Worm (Caenorhabditis elegans): ENCODE data around the gene ceh-40.

Gene ceh-40

ce11 chrX:12270841-12271240 lies 49.7 kb downstream of the ceh-40 start, which contains the start of gene otpl-8:
Gene otpl-8 (minus strand): TSS chrX:12270941.
- TF ChIP-seq nhr-77 (tag; optimal IDR thresholded peaks at IDR 0.05), result no peak
- no peak for TF ChIP-seq nhr-6 (tag; optimal IDR thresholded peaks at IDR 0.05)
- no peak for TF ChIP-seq nhr-12 (tag; optimal IDR thresholded peaks at IDR 0.05)
- TF ChIP-seq sem-4 (tag; optimal IDR thresholded peaks at IDR 0.05), result no peak
- TF ChIP-seq R02D3.7 (tag; optimal IDR thresholded peaks at IDR 0.05), result no peak
- TF ChIP-seq nhr-237 (tag; optimal IDR thresholded peaks at IDR 0.05), result no peak
